Worm (Caenorhabditis elegans) whole organism, young adult: Measurements from ENCODE around the gene dph-5.

Experiments used
- B0336.3 ChIP-seq: fragments of 200-800 bp; sonication (Bioruptor generic); IDR thresholded peaks from 2 replicates; pipeline ENCODE4 v1.3.6; 2022; ENCODE audit warnings: missing genetic modification characterization, missing compliant biosample characterization
- D2030.7 ChIP-seq: fragments of 200-800 bp; sonication (Bioruptor generic); IDR thresholded peaks from 2 replicates; pipeline ENCODE4 v1.3.6; 2022; ENCODE audit warnings: missing genetic modification reagents, missing genetic modification characterization, missing compliant biosample characterization
- F22D6.2 ChIP-seq: sonication (generic microtip); optimal IDR thresholded peaks from 2 replicates; lab custom pipeline; 2016; ENCODE audit warnings: mild to moderate bottlenecking, missing genetic modification characterization, missing compliant biosample characterization
- F33H1.4 ChIP-seq: fragments of 200-800 bp; sonication (Bioruptor generic); IDR thresholded peaks from 2 replicates; pipeline ENCODE4 v1.3.6; 2022; ENCODE audit warnings: missing genetic modification reagents, missing genetic modification characterization, missing compliant biosample characterization
- F57A8.1 ChIP-seq: fragments of 200-800 bp; sonication (Bioruptor generic); optimal IDR thresholded peaks from 2 replicates; lab custom pipeline; 2018; ENCODE audit warnings: mild to moderate bottlenecking, missing genetic modification characterization, moderate library complexity, missing compliant biosample characterization
- F57C9.4 ChIP-seq: sonication (generic microtip); optimal IDR thresholded peaks from 2 replicates; lab custom pipeline; 2017; ENCODE audit warnings: mild to moderate bottlenecking, missing genetic modification characterization, missing compliant biosample characterization
- T07F8.4 ChIP-seq: sonication (generic microtip); optimal IDR thresholded peaks from 2 replicates; lab custom pipeline; 2016; ENCODE audit warnings: mild to moderate bottlenecking, missing genetic modification characterization, moderate library complexity, missing compliant biosample characterization
- T26A5.8 ChIP-seq: sonication (generic microtip); optimal IDR thresholded peaks from 2 replicates; lab custom pipeline; 2016; ENCODE audit warnings: missing genetic modification characterization, missing compliant biosample characterization
- Y79H2A.3 ChIP-seq: fragments of 200-800 bp; sonication (Bioruptor generic); conservative IDR thresholded peaks from 2 replicates; pipeline ENCODE4 v1.3.6; 2022; ENCODE audit warnings: missing genetic modification reagents, missing genetic modification characterization, missing compliant biosample characterization
- ZK185.1 ChIP-seq: sonication (generic microtip); optimal IDR thresholded peaks from 2 replicates; lab custom pipeline; 2016; ENCODE audit warnings: mild to moderate bottlenecking, missing genetic modification characterization, missing compliant biosample characterization; ENCODE audit not compliant: poor library complexity, severe bottlenecking
- akir-1 ChIP-seq: fragments of 200-800 bp; sonication (Bioruptor generic); optimal IDR thresholded peaks from 2 replicates; lab custom pipeline; 2018; ENCODE audit warnings: mild to moderate bottlenecking, missing genetic modification characterization, moderate library complexity, missing compliant biosample characterization
- aptf-2 ChIP-seq: fragments of 200-800 bp; sonication (Bioruptor generic); conservative IDR thresholded peaks from 2 replicates; pipeline ENCODE4 v1.3.6; 2022; ENCODE audit warnings: missing genetic modification reagents, missing genetic modification characterization, missing compliant biosample characterization
- aptf-3 ChIP-seq: fragments of 200-800 bp; sonication (Bioruptor generic); IDR thresholded peaks from 2 replicates; pipeline ENCODE4 v1.3.6; 2022; ENCODE audit warnings: missing genetic modification characterization, missing compliant biosample characterization
- athp-1 ChIP-seq: sonication (generic microtip); optimal IDR thresholded peaks from 2 replicates; lab custom pipeline; 2017; ENCODE audit warnings: mild to moderate bottlenecking, missing genetic modification characterization, missing compliant biosample characterization
- bed-2 ChIP-seq: fragments of 200-800 bp; sonication (Bioruptor generic); IDR thresholded peaks from 2 replicates; pipeline ENCODE4 v1.3.6; 2022; ENCODE audit warnings: missing genetic modification reagents, missing genetic modification characterization, missing compliant biosample characterization
- cebp-1 ChIP-seq, 2 experiments: fragments of 200-800 bp in 1 of 2; sonication (Bioruptor generic) in 1 of 2; sonication (generic microtip) in 1 of 2; IDR thresholded peaks in 1 of 2; optimal IDR thresholded peaks in 1 of 2; 2 replicates each; pipeline versions ENCODE4 v1.3.6 to Lab custom; 2017 to 2022; ENCODE audit warnings: missing compliant biosample characterization in 2 of 2, missing genetic modification characterization in 2 of 2, mild to moderate bottlenecking in 1 of 2, missing genetic modification reagents in 1 of 2, moderate library complexity in 1 of 2
- cebp-2 ChIP-seq: fragments of 200-800 bp; sonication (Bioruptor generic); IDR thresholded peaks from 2 replicates; pipeline ENCODE4 v1.3.6; 2022; ENCODE audit warnings: missing genetic modification characterization, missing compliant biosample characterization
- ceh-100 ChIP-seq: fragments of 200-800 bp; sonication (Bioruptor generic); IDR thresholded peaks from 2 replicates; pipeline ENCODE4 v1.3.6; 2022; ENCODE audit warnings: missing genetic modification reagents, missing genetic modification characterization, missing compliant biosample characterization
- chd-7 ChIP-seq: sonication (generic microtip); optimal IDR thresholded peaks from 2 replicates; lab custom pipeline; 2016; ENCODE audit warnings: mild to moderate bottlenecking, missing genetic modification characterization, moderate library complexity, missing compliant biosample characterization
- die-1 ChIP-seq: sonication (generic microtip); optimal IDR thresholded peaks from 2 replicates; lab custom pipeline; 2016; ENCODE audit warnings: missing genotype, mild to moderate bottlenecking, missing genetic modification characterization, missing compliant biosample characterization
- dpff-1 ChIP-seq: sonication (generic microtip); optimal IDR thresholded peaks from 2 replicates; lab custom pipeline; 2017; ENCODE audit warnings: mild to moderate bottlenecking, missing genetic modification characterization, missing compliant biosample characterization
- dpl-1 ChIP-seq: fragments of 150-350 bp; optimal IDR thresholded peaks from 2 replicates; lab custom pipeline; 2014; ENCODE audit warnings: missing biosample characterization, missing genetic modification reagents, missing genetic modification characterization
- efl-1 ChIP-seq: fragments of 150-350 bp; optimal IDR thresholded peaks from 2 replicates; lab custom pipeline; 2014; ENCODE audit warnings: missing biosample characterization, missing genetic modification reagents, missing genetic modification characterization
- egl-44 ChIP-seq: fragments of 200-800 bp; sonication (Bioruptor generic); IDR thresholded peaks from 2 replicates; pipeline ENCODE4 v1.3.6; 2022; ENCODE audit warnings: missing genetic modification reagents, missing genetic modification characterization, missing compliant biosample characterization
- ets-4 ChIP-seq: fragments of 200-800 bp; sonication (Bioruptor generic); optimal IDR thresholded peaks from 2 replicates; lab custom pipeline; 2018; ENCODE audit warnings: mild to moderate bottlenecking, missing genetic modification characterization, missing compliant biosample characterization
- fkh-3 ChIP-seq: sonication (generic microtip); optimal IDR thresholded peaks from 2 replicates; lab custom pipeline; 2016; ENCODE audit warnings: mild to moderate bottlenecking, missing genetic modification characterization, missing compliant biosample characterization
- hrde-1 ChIP-seq: sonication (generic microtip); optimal IDR thresholded peaks from 2 replicates; lab custom pipeline; 2016; ENCODE audit warnings: missing genetic modification characterization, mild to moderate bottlenecking, missing compliant biosample characterization, moderate library complexity, missing genotype, missing genetic modification reagents, borderline replicate concordance
- lin-26 ChIP-seq: fragments of 200-800 bp; sonication (Bioruptor generic); IDR thresholded peaks from 2 replicates; pipeline ENCODE4 v1.3.6; 2022; ENCODE audit warnings: missing genetic modification reagents, missing genetic modification characterization, missing compliant biosample characterization
- lir-1 ChIP-seq: fragments of 200-800 bp; sonication (Bioruptor generic); conservative IDR thresholded peaks from 2 replicates; pipeline ENCODE4 v1.3.6; 2022; ENCODE audit warnings: missing genetic modification reagents, missing genetic modification characterization, missing compliant biosample characterization
- lsl-1 ChIP-seq: fragments of 200-800 bp; sonication (Bioruptor generic); optimal IDR thresholded peaks from 2 replicates; lab custom pipeline; 2018; ENCODE audit warnings: mild to moderate bottlenecking, missing genetic modification characterization, moderate library complexity, missing compliant biosample characterization
- lsy-27 ChIP-seq: sonication (generic microtip); optimal IDR thresholded peaks from 2 replicates; lab custom pipeline; 2017; ENCODE audit warnings: missing genetic modification characterization, mild to moderate bottlenecking, missing compliant biosample characterization, antibody characterized with exemption, missing genotype, borderline replicate concordance; ENCODE audit not compliant: insufficient read depth
- madf-10 ChIP-seq: sonication (generic microtip); optimal IDR thresholded peaks from 2 replicates; lab custom pipeline; 2016; ENCODE audit warnings: mild to moderate bottlenecking, missing genetic modification characterization, missing compliant biosample characterization
- mxl-1 ChIP-seq: sonication (generic microtip); optimal IDR thresholded peaks from 2 replicates; lab custom pipeline; 2016; ENCODE audit warnings: missing genetic modification characterization, missing compliant biosample characterization
- nfya-1 ChIP-seq: sonication (generic microtip); optimal IDR thresholded peaks from 2 replicates; lab custom pipeline; 2017; ENCODE audit warnings: antibody characterized with exemption, missing compliant biosample characterization, missing genetic modification characterization, borderline replicate concordance; ENCODE audit not compliant: insufficient read depth
- nfya-2 ChIP-seq: fragments of 200-800 bp; sonication (Bioruptor generic); IDR thresholded peaks from 2 replicates; pipeline ENCODE4 v1.3.6; 2022; ENCODE audit warnings: missing genetic modification reagents, missing genetic modification characterization, missing compliant biosample characterization
- nhr-120 ChIP-seq: fragments of 200-800 bp; sonication (Bioruptor generic); IDR thresholded peaks from 2 replicates; pipeline ENCODE4 v1.3.6; 2022; ENCODE audit warnings: missing genetic modification characterization, missing compliant biosample characterization
- nhr-179 ChIP-seq: sonication (generic microtip); optimal IDR thresholded peaks from 2 replicates; lab custom pipeline; 2016; ENCODE audit warnings: mild to moderate bottlenecking, missing genetic modification characterization, missing compliant biosample characterization
- nhr-27 ChIP-seq: fragments of 200-800 bp; sonication (Bioruptor generic); optimal IDR thresholded peaks from 2 replicates; lab custom pipeline; 2018; ENCODE audit warnings: mild to moderate bottlenecking, missing genetic modification characterization, moderate library complexity, missing compliant biosample characterization
- nhr-80 ChIP-seq: sonication (generic microtip); optimal IDR thresholded peaks from 2 replicates; lab custom pipeline; 2016; ENCODE audit warnings: missing genetic modification characterization, missing compliant biosample characterization
- nhr-90 ChIP-seq: sonication (generic microtip); optimal IDR thresholded peaks from 2 replicates; lab custom pipeline; 2016; ENCODE audit warnings: missing genotype, mild to moderate bottlenecking, missing genetic modification characterization, missing compliant biosample characterization
- rcor-1 ChIP-seq: fragments of 200-800 bp; sonication (Bioruptor generic); IDR thresholded peaks from 2 replicates; pipeline ENCODE4 v1.3.6; 2022; ENCODE audit warnings: missing genetic modification reagents, missing genetic modification characterization, missing compliant biosample characterization
- repo-1 ChIP-seq: sonication (generic microtip); optimal IDR thresholded peaks from 2 replicates; lab custom pipeline; 2017; ENCODE audit warnings: mild to moderate bottlenecking, missing genetic modification characterization, missing compliant biosample characterization
- sdz-38 ChIP-seq: sonication (generic microtip); optimal IDR thresholded peaks from 2 replicates; lab custom pipeline; 2016; ENCODE audit warnings: missing genotype, missing genetic modification characterization, missing compliant biosample characterization
- tbp1 ChIP-seq: fragments of 200-800 bp; sonication (Bioruptor generic); optimal IDR thresholded peaks from 2 replicates; lab custom pipeline; 2018; ENCODE audit warnings: mild to moderate bottlenecking, missing genetic modification characterization, missing compliant biosample characterization
- unc-62 ChIP-seq: fragments of 150-350 bp; optimal IDR thresholded peaks from 2 replicates; lab custom pipeline; 2014; ENCODE audit warnings: missing biosample characterization, missing genetic modification reagents, missing genetic modification characterization
- xnd-1 ChIP-seq: sonication (generic microtip); optimal IDR thresholded peaks from 2 replicates; lab custom pipeline; 2016; ENCODE audit warnings: missing genotype, missing genetic modification reagents, missing genetic modification characterization, missing compliant biosample characterization
- ztf-22 ChIP-seq: fragments of 200-800 bp; sonication (Bioruptor generic); optimal IDR thresholded peaks from 2 replicates; lab custom pipeline; 2018; ENCODE audit warnings: mild to moderate bottlenecking, missing genetic modification characterization, moderate library complexity, missing compliant biosample characterization

dph-5 gene

DNA sequence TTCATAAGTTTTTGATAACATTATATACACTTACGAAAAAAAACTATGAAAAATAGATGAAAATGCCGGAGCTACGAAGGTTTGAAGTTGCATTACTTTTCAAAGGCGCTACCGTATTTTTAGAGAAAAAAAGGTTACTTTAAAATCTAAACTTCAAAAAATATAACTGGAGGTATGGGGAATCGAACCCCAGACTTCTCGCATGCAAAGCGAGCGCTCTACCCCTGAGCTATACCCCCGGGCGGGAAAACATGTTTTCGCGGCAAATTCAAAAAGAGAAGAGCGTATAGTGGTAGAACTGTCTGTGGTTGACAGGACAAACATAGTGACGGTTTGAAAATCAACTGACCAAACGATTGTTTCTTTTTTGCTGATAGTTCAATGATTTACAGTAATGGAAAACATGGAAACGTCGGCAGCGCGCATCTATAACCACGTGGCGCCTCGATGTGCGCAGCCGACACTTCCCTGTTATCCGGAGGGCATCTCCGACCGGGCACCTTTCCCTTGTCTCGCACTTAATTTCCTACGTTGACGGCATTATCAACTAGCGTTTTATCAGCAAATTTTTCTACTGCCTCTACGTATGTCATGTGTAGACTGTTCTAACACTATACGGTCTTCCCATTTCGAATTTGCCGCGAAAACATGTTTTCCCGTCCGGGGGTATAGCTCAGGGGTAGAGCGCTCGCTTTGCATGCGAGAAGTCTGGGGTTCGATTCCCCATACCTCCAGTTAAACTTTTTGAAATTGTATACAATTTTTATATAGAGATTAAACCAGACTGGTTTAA is 15.9 kb upstream of the dph-5 start:
- TF ChIP-seq cebp-2 (peak; percentile 85; the same call in 1 of the 2 replicates), ets-4 (no peak), unc-62 (no peak), lin-26 (GFP tag; lab: Robert Waterston, UW) (peak; percentile 84), madf-10 (no peak), dpl-1 (GFP tag; lab: Kevin White, UChicago) (no peak), dpff-1 (tag; lab: Kevin White, UChicago) (no peak), sdz-38 (tag; lab: Kevin White, UChicago) (no peak), F57A8.1 (GFP tag; lab: Kevin White, UChicago) (no peak), nfya-2 (GFP tag; lab: Robert Waterston, UW) (no peak), rcor-1 (GFP tag; lab: Robert Waterston, UW) (peak; percentile 40), die-1 (tag; lab: Kevin White, UChicago) (peak; percentile 13), cebp-1 (GFP tag; IDR thresholded peaks at IDR 0.05; lab: Robert Waterston, UW) (no peak), cebp-1 (tag; optimal IDR thresholded peaks at IDR 0.05; lab: Kevin White, UChicago) (no peak), nhr-27 (no peak), T26A5.8 (tag; lab: Kevin White, UChicago) (no peak), lsl-1 (GFP tag; lab: Kevin White, UChicago) (peak; percentile 17), Y79H2A.3 (no peak), chd-7 (tag; lab: Kevin White, UChicago) (no peak), tbp1 (GFP tag; lab: Kevin White, UChicago) (peak; percentile 85), xnd-1 (tag; lab: Kevin White, UChicago) (no peak), akir-1 (GFP tag; lab: Kevin White, UChicago) (no peak), nhr-90 (peak; percentile 11), lsy-27 (no peak), D2030.7 (0 out of 2 replicates have a peak, but pooled peaks have one; percentile 8), F57C9.4 (tag; lab: Kevin White, UChicago) (no peak), ceh-100 (peak; percentile 53; the same call in 1 of the 2 replicates), efl-1 (peak; percentile 54), nhr-179 (no peak), bed-2 (GFP tag; lab: Robert Waterston, UW) (no peak), hrde-1 (tag; lab: Kevin White, UChicago) (no peak), T07F8.4 (tag; lab: Kevin White, UChicago) (no peak), athp-1 (tag; lab: Kevin White, UChicago) (no peak), ztf-22 (GFP tag; lab: Kevin White, UChicago) (no peak), B0336.3 (peak; percentile 44; the same call in 1 of the 2 replicates), lir-1 (GFP tag; lab: Robert Waterston, UW) (no peak), nhr-80 (tag; lab: Kevin White, UChicago) (peak; percentile 48), ZK185.1 (tag; lab: Kevin White, UChicago) (peak; percentile 57), mxl-1 (no peak), F33H1.4 (0 out of 2 replicates have a peak, but pooled peaks have one; percentile 25), F22D6.2 (tag; lab: Kevin White, UChicago) (no peak), nfya-1 (tag; lab: Kevin White, UChicago) (no peak), fkh-3 (tag; lab: Kevin White, UChicago) (no peak), egl-44 (peak; percentile 68; the same call in 1 of the 2 replicates), repo-1 (tag; lab: Kevin White, UChicago) (no peak), aptf-3 (GFP tag; lab: Robert Waterston, UW) (no peak), nhr-120 (GFP tag; lab: Robert Waterston, UW) (no peak), aptf-2 (GFP tag; lab: Robert Waterston, UW) (no peak)
